Fruit fly (Drosophila melanogaster) whole organism, adult: Measurements from ENCODE around the gene vvl.

Experiments used
- CG12768 ChIP-seq: fragments of 200-800 bp; sonication (Bioruptor generic); optimal IDR thresholded peaks from 2 replicates; lab custom pipeline; 2017; ENCODE audit warnings: missing biosample characterization, missing genetic modification characterization, mild to moderate bottlenecking, moderate library complexity, missing genetic modification reagents
- CG7101 ChIP-seq: fragments of 200-800 bp; sonication (Bioruptor generic); optimal IDR thresholded peaks from 2 replicates; lab custom pipeline; 2018; ENCODE audit warnings: missing biosample characterization, mild to moderate bottlenecking, missing genetic modification characterization, moderate library complexity
- Hr96 ChIP-seq: fragments of 200-800 bp; sonication (Bioruptor generic); optimal IDR thresholded peaks from 2 replicates; lab custom pipeline; 2016; ENCODE audit warnings: missing biosample characterization, missing genetic modification characterization
- cnc ChIP-seq, 2 experiments: fragments of >200 bp; optimal IDR thresholded peaks; 2 replicates each; lab custom pipeline; 2017
- kay ChIP-seq: fragments of 200-800 bp; sonication (Bioruptor generic); peaks from one replicate; lab custom pipeline; 2016; ENCODE audit warnings: missing biosample characterization, missing genetic modification characterization, borderline replicate concordance
- ovo ChIP-seq: fragments of 200-800 bp; sonication (Bioruptor generic); optimal IDR thresholded peaks from 2 replicates; lab custom pipeline; 2016; ENCODE audit warnings: missing biosample characterization, missing genetic modification characterization

DNA sequence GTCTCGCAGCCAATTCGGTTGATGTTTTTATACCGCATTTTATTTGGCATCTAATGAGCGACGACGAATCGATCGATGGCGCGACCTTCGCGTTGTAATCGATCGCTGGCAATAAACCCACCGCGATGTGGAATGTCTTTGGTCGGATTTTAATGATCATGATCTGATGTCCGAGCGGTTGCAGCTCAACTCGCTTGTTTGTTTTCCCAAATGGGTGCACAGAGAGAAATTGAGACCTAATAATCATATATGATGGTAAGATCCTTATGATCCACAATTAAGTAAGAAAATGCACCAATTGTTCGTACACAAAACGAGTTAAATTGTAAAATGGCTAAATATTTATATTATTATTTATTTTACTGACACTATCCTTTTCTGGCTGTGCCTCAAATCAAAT lies 26.9 kb downstream of the vvl start:
- TF ChIP-seq Hr96 (GFP tag; lab: Kevin White, UChicago) (no peak), CG12768 (GFP tag; lab: Kevin White, UChicago) (no peak), ovo (GFP tag; lab: Kevin White, UChicago) (no peak), cnc (optimal IDR thresholded peaks at IDR 0.05; lab: Kevin White, UChicago) (no peak), kay (GFP tag; lab: Kevin White, UChicago) (no peak), CG7101 (tag; lab: Kevin White, UChicago) (no peak)
